Worm (Caenorhabditis elegans) whole organism, L4 larva: ENCODE data around the gene Y38H6C.8.

Experiments
- aly-2 ChIP-seq: sonication (generic microtip); optimal IDR thresholded peaks from 2 replicates; lab custom pipeline; 2018; ENCODE audit warnings: missing biosample characterization, missing genetic modification characterization
- lin-15B ChIP-seq: fragments of 150-350 bp; sonication (generic microtip); optimal IDR thresholded peaks from 3 replicates; lab custom pipeline; 2014; ENCODE audit warnings: missing biosample characterization, missing genetic modification characterization

DNA sequence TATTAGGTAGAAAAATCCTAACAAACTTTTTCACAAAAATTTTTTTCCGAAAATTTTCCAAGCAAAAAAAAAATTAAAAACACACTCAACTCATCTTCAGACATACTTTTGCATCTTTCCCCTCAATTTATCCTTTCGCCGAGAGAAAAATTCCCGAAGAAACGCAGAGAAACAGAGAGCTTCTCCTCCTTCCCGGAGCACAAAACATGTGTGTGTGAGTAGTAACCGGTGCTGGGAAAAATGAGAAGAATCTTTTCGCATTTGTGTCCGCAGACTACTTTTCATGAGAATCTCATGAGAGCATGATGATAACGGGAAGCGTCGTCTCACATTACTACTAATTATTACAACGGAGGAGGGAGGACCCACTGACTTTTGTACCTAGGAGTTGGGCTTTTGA, 27.2 kb upstream of the Y38H6C.8 start:
- TF ChIP-seq lin-15B (tag; lab: Kevin White, UChicago), result no peak
- TF ChIP-seq aly-2, result no peak
